Worm (Caenorhabditis elegans): ENCODE results near the gene rps-30.

DNA sequence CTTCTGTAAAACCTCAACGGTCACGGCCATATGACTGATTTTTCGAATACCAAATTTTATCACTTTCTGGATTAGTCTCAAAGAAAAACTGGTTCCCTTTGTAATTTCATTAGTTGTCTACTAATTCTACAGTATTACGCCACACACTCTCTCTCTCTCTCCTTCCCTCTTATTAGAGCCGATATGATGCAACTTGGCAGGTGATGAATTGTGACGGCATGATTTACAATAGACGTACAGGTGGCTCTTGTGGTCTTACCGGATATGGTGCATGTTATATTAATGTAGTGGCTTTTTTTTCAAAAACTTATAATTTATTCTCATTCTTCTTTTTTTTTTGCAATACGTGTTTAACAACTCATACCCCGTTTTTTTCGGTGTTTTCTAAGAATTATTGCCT lies 34.5 kb upstream of the rps-30 start:
- TF ChIP-seq elt-3 (tag; optimal IDR thresholded peaks at IDR 0.05) (no peak), nhr-28 (tag; optimal IDR thresholded peaks at IDR 0.05) (no peak), nhr-237 (tag; optimal IDR thresholded peaks at IDR 0.05) (no peak), pha-4 (tag; optimal IDR thresholded peaks at IDR 0.05) (no peak), lsy-2 (tag; optimal IDR thresholded peaks at IDR 0.05) (no peak), unc-39 (tag; optimal IDR thresholded peaks at IDR 0.05) (no peak), snpc-4 (tag; optimal IDR thresholded peaks at IDR 0.05) (no peak)

Data from whole organism, mixed stage, embryonic.